Fruit fly (Drosophila melanogaster): ENCODE measurements around the gene Pomp.

Pomp gene

dm6 chr2L:20780768-20781167, 6.7 kb upstream of the Pomp start (continued):
- TF ChIP-seq CG16813 (GFP tag; IDR thresholded peaks at IDR 0.05; ENCODE audit: partially characterized antibody): no peak
- TF ChIP-seq Bdp1 (GFP tag; optimal IDR thresholded peaks at IDR 0.05): peak; percentile 30
- no peak for TF ChIP-seq CG1832 (GFP tag; optimal IDR thresholded peaks at IDR 0.05)
- peak; percentile 32 for TF ChIP-seq CG7928 (GFP tag; optimal IDR thresholded peaks at IDR 0.05)
- TF ChIP-seq Hr78 (GFP tag; optimal IDR thresholded peaks at IDR 0.05): no peak
- TF ChIP-seq CG8924 (tag; optimal IDR thresholded peaks at IDR 0.05): peak; percentile 70
- TF ChIP-seq Ets65A (GFP tag): no peak
- TF ChIP-seq CG33557 (GFP tag; optimal IDR thresholded peaks at IDR 0.05): peak; percentile 63
- peak; percentile 30; the same call in 1 of the 2 replicates for TF ChIP-seq Ptx1 (GFP tag; IDR thresholded peaks at IDR 0.05)
- no peak for TF ChIP-seq E2f2 (GFP tag; IDR thresholded peaks at IDR 0.05)
- peak; percentile 33 for TF ChIP-seq gcm (GFP tag; optimal IDR thresholded peaks at IDR 0.05)
- peak; percentile 7 for TF ChIP-seq trh (GFP tag; optimal IDR thresholded peaks at IDR 0.05)
- TF ChIP-seq CG2129 (GFP tag; IDR thresholded peaks at IDR 0.05; ENCODE audit: partially characterized antibody): no peak
- no peak for TF ChIP-seq Doc2 (GFP tag; IDR thresholded peaks at IDR 0.05)
- no peak for TF ChIP-seq Hmx (GFP tag; optimal IDR thresholded peaks at IDR 0.05)
- peak; percentile 79 for TF ChIP-seq CG2678 (tag; optimal IDR thresholded peaks at IDR 0.05)
- TF ChIP-seq Poxn (GFP tag; IDR thresholded peaks at IDR 0.05): no peak
- peak; percentile 52; the same call in 1 of the 2 replicates for TF ChIP-seq CG1024 (GFP tag; IDR thresholded peaks at IDR 0.05)
- peak; percentile 50 for TF ChIP-seq maf-S (GFP tag; optimal IDR thresholded peaks at IDR 0.05)
- TF ChIP-seq MTF-1 (GFP tag; optimal IDR thresholded peaks at IDR 0.05; ENCODE audit: borderline replicate concordance): peak; percentile 85
- TF ChIP-seq pho (GFP tag; optimal IDR thresholded peaks at IDR 0.05): peak; percentile 4
- peak; percentile 53; the same call in 1 of the 2 replicates for TF ChIP-seq CG4360 (GFP tag; IDR thresholded peaks at IDR 0.05)
- TF ChIP-seq stwl (tag; optimal IDR thresholded peaks at IDR 0.05): no peak
- TF ChIP-seq chif (GFP tag; optimal IDR thresholded peaks at IDR 0.05): peak; percentile 14 to 49
- peak; percentile 27; the same call in 1 of the 2 replicates for TF ChIP-seq danr (GFP tag; IDR thresholded peaks at IDR 0.05)
- TF ChIP-seq CG10147 (GFP tag; optimal IDR thresholded peaks at IDR 0.05): peak; percentile 56
- TF ChIP-seq amos (GFP tag; IDR thresholded peaks at IDR 0.05; ENCODE audit: partially characterized antibody): no peak
- TF ChIP-seq emc (GFP tag; optimal IDR thresholded peaks at IDR 0.05): no peak
- TF ChIP-seq D (optimal IDR thresholded peaks at IDR 0.05): no peak
- TF ChIP-seq D (GFP tag; optimal IDR thresholded peaks at IDR 0.05): peak; percentile 61
- TF ChIP-seq gce (GFP tag; IDR thresholded peaks at IDR 0.05): peak; percentile 69; the same call in 1 of the 3 replicates
- TF ChIP-seq slbo (GFP tag; IDR thresholded peaks at IDR 0.05): no peak
- peak; percentile 56 for TF ChIP-seq fd3F (GFP tag; optimal IDR thresholded peaks at IDR 0.05)
- TF ChIP-seq CG17568 (GFP tag; optimal IDR thresholded peaks at IDR 0.05): peak; percentile 79
- peak; percentile 0 for TF ChIP-seq phol (tag; optimal IDR thresholded peaks at IDR 0.05)
- TF ChIP-seq twi (tag; optimal IDR thresholded peaks at IDR 0.05): peak; percentile 65
- no peak for TF ChIP-seq mld (GFP tag; IDR thresholded peaks at IDR 0.05; ENCODE audit: partially characterized antibody)
- peak; percentile 91 for TF ChIP-seq CG7987 (GFP tag; optimal IDR thresholded peaks at IDR 0.05)
- TF ChIP-seq Adf1 (GFP tag; IDR thresholded peaks at IDR 0.05): no peak
- TF ChIP-seq CG7357 (GFP tag; IDR thresholded peaks at IDR 0.05): no peak
- TF ChIP-seq en (GFP tag; optimal IDR thresholded peaks at IDR 0.05): peak; percentile 1
- TF ChIP-seq HHEX (GFP tag; optimal IDR thresholded peaks at IDR 0.05): peak; percentile 71
- TF ChIP-seq Atf-2 (GFP tag; optimal IDR thresholded peaks at IDR 0.05): peak; percentile 39
- peak in 1 of 2 experiments; percentile 2 for TF ChIP-seq Eip74EF (GFP tag; optimal IDR thresholded peaks at IDR 0.05)
- TF ChIP-seq CG10543 (GFP tag; optimal IDR thresholded peaks at IDR 0.05): peak; percentile 81
- TF ChIP-seq grn (GFP tag; optimal IDR thresholded peaks at IDR 0.05): peak; percentile 49
- TF ChIP-seq CG3995 (GFP tag; optimal IDR thresholded peaks at IDR 0.05): no peak
- TF ChIP-seq CG34376 (GFP tag; optimal IDR thresholded peaks at IDR 0.05): no peak
- no peak for TF ChIP-seq jigr1 (GFP tag; IDR thresholded peaks at IDR 0.05)
- TF ChIP-seq CG15514 (GFP tag; optimal IDR thresholded peaks at IDR 0.05): peak; percentile 71
